Worm (Caenorhabditis elegans) whole organism, midembryonic: ENCODE results near the gene F10E9.5.

Experiments used
- T22C8.4 ChIP-seq: fragments of 200-800 bp; sonication (Bioruptor generic); IDR thresholded peaks from 2 replicates; pipeline ENCODE4 v1.3.6; 2022; ENCODE audit warnings: missing genetic modification characterization, missing compliant biosample characterization
- cog-1 ChIP-seq: sonication (generic microtip); optimal IDR thresholded peaks from 2 replicates; lab custom pipeline; 2016; ENCODE audit warnings: missing genetic modification characterization, missing compliant biosample characterization
- flt-1 ChIP-seq: fragments of 200-800 bp; sonication (Bioruptor generic); IDR thresholded peaks from 2 replicates; pipeline ENCODE4 v1.3.6; 2022; ENCODE audit warnings: missing genetic modification characterization, missing compliant biosample characterization
- klf-2 ChIP-seq: fragments of 200-800 bp; sonication (Bioruptor generic); conservative IDR thresholded peaks from 2 replicates; pipeline ENCODE4 v1.3.6; 2022; ENCODE audit warnings: missing genetic modification reagents, missing genetic modification characterization, missing compliant biosample characterization
- med-1 ChIP-seq: sonication (generic microtip); optimal IDR thresholded peaks from 2 replicates; lab custom pipeline; 2017; ENCODE audit warnings: missing genetic modification characterization, mild to moderate bottlenecking, missing compliant biosample characterization, antibody characterized with exemption, missing genetic modification reagents; ENCODE audit not compliant: insufficient read depth
- ref-1 ChIP-seq: fragments of 200-800 bp; sonication (Bioruptor generic); conservative IDR thresholded peaks from 2 replicates; pipeline ENCODE4 v1.3.6; 2022; ENCODE audit warnings: missing genetic modification reagents, missing genetic modification characterization, missing compliant biosample characterization
- tab-1 ChIP-seq: fragments of 200-800 bp; sonication (Bioruptor generic); IDR thresholded peaks from 2 replicates; pipeline ENCODE4 v1.3.6; 2022; ENCODE audit warnings: missing genetic modification characterization, missing compliant biosample characterization
- ztf-23 ChIP-seq: fragments of 200-800 bp; sonication (Bioruptor generic); IDR thresholded peaks from 2 replicates; pipeline ENCODE4 v1.3.6; 2022; ENCODE audit warnings: missing genetic modification reagents, missing genetic modification characterization, missing compliant biosample characterization
- ztf-29 ChIP-seq: fragments of 200-800 bp; sonication (Bioruptor generic); IDR thresholded peaks from 2 replicates; pipeline ENCODE4 v1.3.6; 2022; ENCODE audit warnings: missing genetic modification reagents, missing genetic modification characterization, missing compliant biosample characterization

F10E9.5 gene

ce11 chrIII:8312393-8312792, 5.0 kb downstream of the F10E9.5 start, which contains the start of gene F10E9.2:
Gene F10E9.2 (plus strand): TSS chrIII:8312693.
- TF ChIP-seq ref-1 (GFP tag; lab: Robert Waterston, UW) = no peak
- TF ChIP-seq ztf-23 = no peak
- TF ChIP-seq tab-1 (GFP tag; lab: Robert Waterston, UW) = no peak
- TF ChIP-seq ztf-29 (GFP tag; lab: Robert Waterston, UW) = no peak
- TF ChIP-seq flt-1 (GFP tag; lab: Robert Waterston, UW) = no peak
- TF ChIP-seq cog-1 (tag; lab: Kevin White, UChicago) = no peak
- no peak for TF ChIP-seq klf-2 (GFP tag; lab: Robert Waterston, UW)
- no peak for TF ChIP-seq T22C8.4 (GFP tag; lab: Robert Waterston, UW)
- no peak for TF ChIP-seq med-1 (GFP tag; lab: Kevin White, UChicago)

ce11 chrIII:8318488-8318887, 11.1 kb downstream of the F10E9.5 start, which contains the start of gene sas-4:
Gene sas-4 (minus strand): TSS chrIII:8318588.
- TF ChIP-seq med-1 (GFP tag; lab: Kevin White, UChicago) (no peak), klf-2 (GFP tag; lab: Robert Waterston, UW) (no peak), ref-1 (GFP tag; lab: Robert Waterston, UW) (no peak), flt-1 (GFP tag; lab: Robert Waterston, UW) (no peak), T22C8.4 (GFP tag; lab: Robert Waterston, UW) (no peak), ztf-29 (GFP tag; lab: Robert Waterston, UW) (no peak), cog-1 (tag; lab: Kevin White, UChicago) (no peak), ztf-23 (no peak), tab-1 (GFP tag; lab: Robert Waterston, UW) (no peak)

- peak; percentile 63 for TF ChIP-seq cog-1 (tag; lab: Kevin White, UChicago)
- TF ChIP-seq flt-1 (GFP tag; lab: Robert Waterston, UW) = peak; percentile 81
- TF ChIP-seq med-1 (GFP tag; lab: Kevin White, UChicago) = no peak
- peak; percentile 79; the same call in 1 of the 2 replicates for TF ChIP-seq ztf-23
- TF ChIP-seq tab-1 (GFP tag; lab: Robert Waterston, UW) = no peak
- no peak for TF ChIP-seq T22C8.4 (GFP tag; lab: Robert Waterston, UW)
- TF ChIP-seq klf-2 (GFP tag; lab: Robert Waterston, UW) = peak; percentile 62; the same call in 1 of the 2 replicates
Observed at ce11 chrIII:8319100-8319499, 11.7 kb downstream of the F10E9.5 start, which contains the start of gene F10E9.11. Gene F10E9.11 (minus strand): TSS chrIII:8319260.

ce11 chrIII:8320183-8320582, 12.8 kb downstream of the F10E9.5 start, which contains the start of gene F10E9.10:
Gene F10E9.10 (minus strand): TSS chrIII:8320283.
- TF ChIP-seq klf-2 (GFP tag; lab: Robert Waterston, UW) = no peak
- TF ChIP-seq ztf-23 = no peak
- TF ChIP-seq cog-1 (tag; lab: Kevin White, UChicago) = no peak
- no peak for TF ChIP-seq med-1 (GFP tag; lab: Kevin White, UChicago)
- no peak for TF ChIP-seq flt-1 (GFP tag; lab: Robert Waterston, UW)
- TF ChIP-seq ref-1 (GFP tag; lab: Robert Waterston, UW) = no peak

- TF ChIP-seq flt-1 (GFP tag; lab: Robert Waterston, UW) (no peak), ref-1 (GFP tag; lab: Robert Waterston, UW) (no peak), ztf-23 (no peak), med-1 (GFP tag; lab: Kevin White, UChicago) (no peak), klf-2 (GFP tag; lab: Robert Waterston, UW) (no peak), cog-1 (tag; lab: Kevin White, UChicago) (no peak), T22C8.4 (GFP tag; lab: Robert Waterston, UW) (no peak), tab-1 (GFP tag; lab: Robert Waterston, UW) (no peak), ztf-29 (GFP tag; lab: Robert Waterston, UW) (no peak)
Observed at ce11 chrIII:8321225-8321624, 13.8 kb downstream of the F10E9.5 start.

- TF ChIP-seq cog-1 (tag; lab: Kevin White, UChicago) (no peak), ztf-29 (GFP tag; lab: Robert Waterston, UW) (no peak), ref-1 (GFP tag; lab: Robert Waterston, UW) (no peak), flt-1 (GFP tag; lab: Robert Waterston, UW) (no peak), klf-2 (GFP tag; lab: Robert Waterston, UW) (no peak), tab-1 (GFP tag; lab: Robert Waterston, UW) (no peak), ztf-23 (no peak), T22C8.4 (GFP tag; lab: Robert Waterston, UW) (no peak), med-1 (GFP tag; lab: Kevin White, UChicago) (no peak)
Observed at ce11 chrIII:8322645-8323213, 15.3 kb downstream of the F10E9.5 start, which contains the start of gene F10E9.1. Gene F10E9.1 (plus strand): TSS chrIII:8323163.

ce11 chrIII:8324412-8324811, 17.0 kb downstream of the F10E9.5 start, which contains the start of gene F10E9.12:
Gene F10E9.12 (plus strand): TSS chrIII:8324542.
- TF ChIP-seq tab-1 (GFP tag; lab: Robert Waterston, UW) = no peak
- no peak for TF ChIP-seq med-1 (GFP tag; lab: Kevin White, UChicago)
- TF ChIP-seq ref-1 (GFP tag; lab: Robert Waterston, UW) = no peak
- no peak for TF ChIP-seq cog-1 (tag; lab: Kevin White, UChicago)
- TF ChIP-seq ztf-23 = no peak
- no peak for TF ChIP-seq T22C8.4 (GFP tag; lab: Robert Waterston, UW)
- TF ChIP-seq klf-2 (GFP tag; lab: Robert Waterston, UW) = no peak
- TF ChIP-seq ztf-29 (GFP tag; lab: Robert Waterston, UW) = no peak
- TF ChIP-seq flt-1 (GFP tag; lab: Robert Waterston, UW) = no peak

- no peak for TF ChIP-seq flt-1 (GFP tag; lab: Robert Waterston, UW)
- no peak for TF ChIP-seq med-1 (GFP tag; lab: Kevin White, UChicago)
- TF ChIP-seq ref-1 (GFP tag; lab: Robert Waterston, UW) = no peak
- no peak for TF ChIP-seq cog-1 (tag; lab: Kevin White, UChicago)
- no peak for TF ChIP-seq ztf-23
- no peak for TF ChIP-seq T22C8.4 (GFP tag; lab: Robert Waterston, UW)
- TF ChIP-seq tab-1 (GFP tag; lab: Robert Waterston, UW) = no peak
- no peak for TF ChIP-seq klf-2 (GFP tag; lab: Robert Waterston, UW)
- TF ChIP-seq ztf-29 (GFP tag; lab: Robert Waterston, UW) = no peak
Observed at ce11 chrIII:8325574-8326513, 18.5 kb downstream of the F10E9.5 start, which contains the start of gene ZC262.13. Gene ZC262.13 (plus strand): TSS chrIII:8326214.
